Fruit fly (Drosophila melanogaster) whole organism, wandering third instar larva: ENCODE measurements around the gene Or65a.

ENCODE experiments used
- Abd-B ChIP-seq: fragments of >200 bp; optimal IDR thresholded peaks from 2 replicates; lab custom pipeline; 2017; ENCODE audit warnings: missing biosample characterization, missing genetic modification characterization
- CG32264 ChIP-seq: fragments of 200-800 bp; sonication (Bioruptor generic); optimal IDR thresholded peaks from 2 replicates; lab custom pipeline; 2016; ENCODE audit warnings: missing biosample characterization, missing genetic modification characterization
- CG9705 ChIP-seq: fragments of 200-800 bp; sonication (Bioruptor generic); optimal IDR thresholded peaks from 2 replicates; lab custom pipeline; 2018; ENCODE audit warnings: missing biosample characterization, mild to moderate bottlenecking, missing genetic modification characterization
- CrebA ChIP-seq: fragments of 200-800 bp; sonication (Bioruptor generic); optimal IDR thresholded peaks from 2 replicates; lab custom pipeline; 2016; ENCODE audit warnings: missing biosample characterization, mild to moderate bottlenecking, missing genetic modification characterization, borderline replicate concordance
- Dfd ChIP-seq: fragments of >200 bp; optimal IDR thresholded peaks from 2 replicates; lab custom pipeline; 2017; ENCODE audit warnings: missing biosample characterization, missing genetic modification characterization
- Dif ChIP-seq: fragments of 200-275, 200-300 bp; sonication (Bioruptor generic); optimal IDR thresholded peaks from 2 replicates; lab custom pipeline; 2018; ENCODE audit warnings: missing biosample characterization, missing genetic modification characterization; ENCODE audit not compliant: partially characterized antibody
- GATAd ChIP-seq: sonication (Bioruptor generic); optimal IDR thresholded peaks from 2 replicates; lab custom pipeline; 2016; ENCODE audit warnings: missing biosample characterization, missing genetic modification characterization
- HLH106 ChIP-seq: fragments of 200-800 bp; optimal IDR thresholded peaks from 3 replicates; lab custom pipeline; 2019; ENCODE audit warnings: missing biosample characterization, mild to moderate bottlenecking, missing genetic modification characterization, moderate library complexity
- Hnf4 ChIP-seq: fragments of 200-800 bp; sonication (Bioruptor generic); optimal IDR thresholded peaks from 2 replicates; lab custom pipeline; 2016; ENCODE audit warnings: missing biosample characterization, mild to moderate bottlenecking, missing genetic modification characterization
- Hr78 ChIP-seq: fragments of >200 bp; optimal IDR thresholded peaks from 2 replicates; lab custom pipeline; 2017; ENCODE audit warnings: missing biosample characterization, missing genetic modification characterization
- Hr83 ChIP-seq: fragments of 200-300 bp; sonication (Bioruptor generic); optimal IDR thresholded peaks from 2 replicates; lab custom pipeline; 2016; ENCODE audit warnings: missing biosample characterization, mild to moderate bottlenecking, missing genetic modification characterization, moderate library complexity; ENCODE audit not compliant: poor library complexity, severe bottlenecking
- Jra ChIP-seq: sonication (Bioruptor generic); optimal IDR thresholded peaks from 2 replicates; lab custom pipeline; 2016; ENCODE audit warnings: missing biosample characterization, missing genetic modification characterization
- Mio ChIP-seq: sonication (Bioruptor generic); optimal IDR thresholded peaks from 2 replicates; lab custom pipeline; 2016; ENCODE audit warnings: missing biosample characterization, missing genetic modification characterization
- Myc ChIP-seq: fragments of >200 bp; optimal IDR thresholded peaks from 2 replicates; lab custom pipeline; 2017
- N ChIP-seq: fragments of >200 bp; optimal IDR thresholded peaks from 2 replicates; lab custom pipeline; 2018; ENCODE audit warnings: missing biosample characterization, missing external identifiers, missing genetic modification characterization
- OdsH ChIP-seq: fragments of 200-800 bp; sonication (Bioruptor generic); optimal IDR thresholded peaks from 2 replicates; lab custom pipeline; 2016; ENCODE audit warnings: missing biosample characterization, mild to moderate bottlenecking, missing genetic modification characterization
- Rel ChIP-seq, 2 experiments: fragments of 200-800 bp; sonication (Bioruptor generic) in 1 of 2; optimal IDR thresholded peaks; 2 replicates in 1 of 2; 3 replicates in 1 of 2; lab custom pipeline; 2016 to 2019; ENCODE audit warnings: mild to moderate bottlenecking in 2 of 2, missing biosample characterization in 2 of 2, missing genetic modification characterization in 2 of 2, moderate library complexity in 1 of 2
- Sp1 ChIP-seq: fragments of 200-800 bp; sonication (Bioruptor generic); optimal IDR thresholded peaks from 3 replicates; lab custom pipeline; 2019; ENCODE audit warnings: missing biosample characterization, mild to moderate bottlenecking, missing genetic modification characterization, moderate library complexity
- Vsx2 ChIP-seq: fragments of 200-300, 225-300 bp; sonication (Bioruptor generic); optimal IDR thresholded peaks from 2 replicates; lab custom pipeline; 2018; ENCODE audit warnings: missing biosample characterization, missing genetic modification characterization; ENCODE audit not compliant: partially characterized antibody
- br ChIP-seq: fragments of 200-800 bp; sonication (Bioruptor generic); optimal IDR thresholded peaks from 2 replicates; lab custom pipeline; 2016; ENCODE audit warnings: missing biosample characterization, missing genetic modification characterization
- brk ChIP-seq: fragments of 200-800 bp; sonication (Bioruptor generic); optimal IDR thresholded peaks from 2 replicates; lab custom pipeline; 2016; ENCODE audit warnings: missing biosample characterization, mild to moderate bottlenecking, missing genetic modification characterization
- dl ChIP-seq, 2 experiments: fragments of 175-275, 200-275 bp in 1 of 2; fragments of 200-275 bp in 1 of 2; sonication (Bioruptor generic); optimal IDR thresholded peaks; lab custom pipeline; 2018; ENCODE audit warnings: mild to moderate bottlenecking in 2 of 2, missing biosample characterization in 2 of 2, missing genetic modification characterization in 2 of 2, moderate library complexity in 2 of 2; ENCODE audit not compliant: partially characterized antibody in 2 of 2, insufficient read depth in 1 of 2
- dmrt93B ChIP-seq: fragments of 200-800 bp; sonication (Bioruptor generic); optimal IDR thresholded peaks from 2 replicates; lab custom pipeline; 2018; ENCODE audit warnings: missing biosample characterization, mild to moderate bottlenecking, missing genetic modification characterization
- dsf ChIP-seq: sonication (Bioruptor generic); optimal IDR thresholded peaks from 2 replicates; lab custom pipeline; 2016; ENCODE audit warnings: missing biosample characterization, missing genetic modification characterization, borderline replicate concordance
- ey ChIP-seq: fragments of 200-800 bp; sonication (Bioruptor generic); optimal IDR thresholded peaks from 2 replicates; lab custom pipeline; 2016; ENCODE audit warnings: missing biosample characterization, missing genetic modification characterization
- foxo ChIP-seq, 2 experiments: fragments of 200-800 bp; sonication (Bioruptor generic); optimal IDR thresholded peaks; 2 replicates in 1 of 2; 3 replicates in 1 of 2; lab custom pipeline; 2016 to 2017; ENCODE audit warnings: missing biosample characterization in 2 of 2, missing genetic modification characterization in 2 of 2
- fru ChIP-seq: fragments of 200-800 bp; sonication (Bioruptor generic); optimal IDR thresholded peaks from 3 replicates; lab custom pipeline; 2016; ENCODE audit warnings: missing biosample characterization, mild to moderate bottlenecking, missing genetic modification characterization
- h ChIP-seq: fragments of 200-800 bp; sonication (Bioruptor generic); optimal IDR thresholded peaks from 3 replicates; lab custom pipeline; 2016; ENCODE audit warnings: missing biosample characterization, mild to moderate bottlenecking, missing genetic modification characterization
- jim ChIP-seq: fragments of 175-275, 200-325 bp; sonication (Bioruptor generic); optimal IDR thresholded peaks from 2 replicates; lab custom pipeline; 2016; ENCODE audit warnings: missing biosample characterization, mild to moderate bottlenecking, missing genetic modification characterization
- lola ChIP-seq: fragments of >200 bp; optimal IDR thresholded peaks from 2 replicates; lab custom pipeline; 2017; ENCODE audit warnings: missing biosample characterization, missing genetic modification characterization
- pan ChIP-seq: fragments of >200 bp; optimal IDR thresholded peaks from 2 replicates; lab custom pipeline; 2017
- psq ChIP-seq: fragments of 200-800 bp; sonication (Bioruptor generic); optimal IDR thresholded peaks from 3 replicates; lab custom pipeline; 2017; ENCODE audit warnings: missing biosample characterization, mild to moderate bottlenecking, missing genetic modification characterization, moderate library complexity
- rgr ChIP-seq: fragments of 200-800 bp; sonication (Bioruptor generic); optimal IDR thresholded peaks from 3 replicates; lab custom pipeline; 2016; ENCODE audit warnings: missing biosample characterization, mild to moderate bottlenecking, missing genetic modification characterization
- sage ChIP-seq: fragments of 200-800 bp; sonication (Bioruptor generic); optimal IDR thresholded peaks from 2 replicates; lab custom pipeline; 2016; ENCODE audit warnings: missing biosample characterization, mild to moderate bottlenecking, missing genetic modification characterization
- sv ChIP-seq: fragments of 200-800 bp; sonication (Bioruptor generic); optimal IDR thresholded peaks from 3 replicates; lab custom pipeline; 2016; ENCODE audit warnings: missing biosample characterization, missing genetic modification characterization
- tai ChIP-seq: sonication (Bioruptor generic); optimal IDR thresholded peaks from 2 replicates; lab custom pipeline; 2016; ENCODE audit warnings: missing biosample characterization, missing genetic modification characterization
- usp ChIP-seq: fragments of >200 bp; optimal IDR thresholded peaks from 2 replicates; lab custom pipeline; 2017; ENCODE audit warnings: missing biosample characterization, missing genetic modification characterization
- woc ChIP-seq: sonication (Bioruptor generic); optimal IDR thresholded peaks from 2 replicates; lab custom pipeline; 2016; ENCODE audit warnings: missing biosample characterization, mild to moderate bottlenecking, missing genetic modification characterization

The Or65a gene

DNA sequence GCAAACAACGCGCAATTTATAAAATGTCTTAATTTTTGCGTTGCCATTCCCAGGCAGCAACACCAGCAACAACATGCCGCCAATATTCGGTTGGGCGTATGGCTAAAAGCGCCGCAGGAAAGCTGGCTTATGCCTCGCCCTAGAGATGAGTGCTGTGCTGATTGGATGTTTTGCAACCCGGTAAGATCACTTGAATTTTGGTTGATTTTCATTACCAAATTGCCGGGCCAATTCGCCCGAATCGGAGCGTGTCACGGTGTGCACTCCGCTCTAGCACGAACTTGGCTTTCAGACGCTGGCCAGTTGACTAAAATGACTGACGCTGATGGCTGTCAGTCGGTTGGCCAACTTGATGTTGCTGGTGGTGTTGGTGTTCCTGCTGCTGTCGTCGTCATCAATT is 35.0 kb upstream of the Or65a start (continued):
- peak; percentile 38 for TF ChIP-seq Hnf4 (GFP tag; lab: Kevin White, UChicago)

DNA sequence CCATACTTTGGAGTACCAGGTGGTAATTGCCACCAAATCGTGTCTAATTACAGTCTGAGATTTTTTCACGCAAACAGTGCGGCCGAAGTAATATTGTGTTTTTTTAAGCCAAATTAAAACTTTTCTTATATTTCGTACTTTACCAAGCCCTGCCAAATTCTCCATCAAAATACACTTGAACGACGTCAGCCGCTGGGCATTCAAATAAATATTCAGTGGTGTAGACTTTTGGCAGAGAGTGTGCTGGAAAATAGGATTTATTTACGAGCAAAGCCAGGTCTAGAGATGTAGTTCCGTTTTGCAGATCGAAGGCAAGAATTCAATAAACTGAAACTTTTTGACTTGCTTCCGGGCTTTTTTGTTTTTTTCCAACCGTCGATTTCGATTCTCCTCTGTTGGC is 23.8 kb upstream of the Or65a start:
- TF ChIP-seq OdsH (GFP tag; lab: Kevin White, UChicago) = no peak
- no peak for TF ChIP-seq lola (GFP tag; lab: Kevin White, UChicago)
- TF ChIP-seq Mio (GFP tag; lab: Kevin White, UChicago) = no peak
- no peak for TF ChIP-seq br (GFP tag; lab: Kevin White, UChicago)
- no peak for TF ChIP-seq Rel (GFP tag; optimal IDR thresholded peaks at IDR 0.05; lab: Kevin White, UChicago)
- no peak for TF ChIP-seq Rel (tag; optimal IDR thresholded peaks at IDR 0.05; lab: Kevin White, UChicago)
- TF ChIP-seq GATAd = no peak
- no peak for TF ChIP-seq dmrt93B (GFP tag; lab: Kevin White, UChicago)
- TF ChIP-seq Hr83 (GFP tag; lab: Kevin White, UChicago) = no peak
- TF ChIP-seq Vsx2 (GFP tag; lab: Kevin White, UChicago) = no peak
- no peak for TF ChIP-seq Myc (lab: Kevin White, UChicago)
- TF ChIP-seq foxo (GFP tag; optimal IDR thresholded peaks at IDR 0.05; lab: Kevin White, UChicago) = no peak
- no peak for TF ChIP-seq CG9705 (GFP tag; lab: Kevin White, UChicago)
- TF ChIP-seq rgr (GFP tag; lab: Kevin White, UChicago) = no peak
- no peak for TF ChIP-seq dl (GFP tag; optimal IDR thresholded peaks at IDR 0.05; lab: Kevin White, UChicago; ENCODE audit: insufficient read depth in 1 of 2, partially characterized antibody in 2 of 2)

DNA sequence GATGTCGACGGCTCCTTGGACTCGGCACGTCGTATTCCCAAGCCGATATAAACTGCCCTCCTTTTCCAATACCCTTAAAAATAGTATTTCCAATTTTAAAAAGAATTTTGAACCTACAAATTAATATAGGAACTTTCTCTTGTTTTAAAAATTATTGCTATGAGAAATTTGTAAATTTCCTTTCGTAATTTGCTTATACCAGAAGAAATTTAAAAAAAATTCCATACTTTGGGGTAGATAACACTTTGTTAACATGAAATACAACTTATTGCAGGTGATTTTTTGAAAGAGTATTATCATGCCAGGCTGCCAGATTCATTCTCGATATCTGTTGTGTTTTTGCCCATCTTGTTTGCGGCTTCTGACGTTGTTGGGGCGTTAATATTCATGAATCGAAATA is 17.9 kb upstream of the Or65a start:
- TF ChIP-seq sv (GFP tag; lab: Kevin White, UChicago) (no peak), HLH106 (peak; percentile 50), lola (GFP tag; lab: Kevin White, UChicago) (no peak), dsf (no peak), sage (GFP tag; lab: Kevin White, UChicago) (no peak), jim (GFP tag; lab: Kevin White, UChicago) (no peak), GATAd (no peak), dmrt93B (GFP tag; lab: Kevin White, UChicago) (no peak), Sp1 (GFP tag; lab: Kevin White, UChicago) (peak; percentile 39), pan (lab: Kevin White, UChicago) (no peak), Myc (lab: Kevin White, UChicago) (no peak), Jra (GFP tag; lab: Kevin White, UChicago) (no peak), Dfd (GFP tag; lab: Kevin White, UChicago) (no peak), Dif (GFP tag; lab: Kevin White, UChicago) (no peak), CG9705 (GFP tag; lab: Kevin White, UChicago) (no peak), h (GFP tag; lab: Kevin White, UChicago) (peak; percentile 35), Abd-B (no peak), fru (GFP tag; lab: Kevin White, UChicago) (peak; percentile 35), ey (GFP tag; lab: Kevin White, UChicago) (peak; percentile 50), woc (GFP tag; lab: Kevin White, UChicago) (peak; percentile 78), usp (GFP tag; lab: Kevin White, UChicago) (no peak), Hr78 (GFP tag; lab: Kevin White, UChicago) (no peak), dl (GFP tag; optimal IDR thresholded peaks at IDR 0.05; lab: Kevin White, UChicago; ENCODE audit: insufficient read depth in 1 of 2, partially characterized antibody in 2 of 2) (no peak), Vsx2 (GFP tag; lab: Kevin White, UChicago) (no peak), psq (GFP tag; lab: Kevin White, UChicago) (peak; percentile 33), Hnf4 (GFP tag; lab: Kevin White, UChicago) (no peak), N (GFP tag; lab: Kevin White, UChicago) (no peak), tai (GFP tag; lab: Kevin White, UChicago) (no peak), rgr (GFP tag; lab: Kevin White, UChicago) (peak; percentile 17), foxo (GFP tag; optimal IDR thresholded peaks at IDR 0.05; lab: Kevin White, UChicago) (peak in 1 of 2 experiments; percentile 25), brk (GFP tag; lab: Kevin White, UChicago) (no peak), OdsH (GFP tag; lab: Kevin White, UChicago) (peak; percentile 13), CG32264 (GFP tag; lab: Kevin White, UChicago) (no peak), br (GFP tag; lab: Kevin White, UChicago) (peak; percentile 9), CrebA (GFP tag; lab: Kevin White, UChicago) (no peak), Hr83 (GFP tag; lab: Kevin White, UChicago) (no peak), Mio (GFP tag; lab: Kevin White, UChicago) (no peak), Rel (GFP tag; optimal IDR thresholded peaks at IDR 0.05; lab: Kevin White, UChicago) (no peak), Rel (tag; optimal IDR thresholded peaks at IDR 0.05; lab: Kevin White, UChicago) (no peak)
